Fruit fly (Drosophila melanogaster) whole organism: ENCODE measurements around the gene CG6693.

Source experiments
- CG8478 ChIP-seq: fragments of >200 bp; optimal IDR thresholded peaks from 2 replicates; lab custom pipeline; 2018; ENCODE audit warnings: inconsistent platforms
- EcR ChIP-seq, 2 experiments: fragments of >200 bp; optimal IDR thresholded peaks; 2 replicates each; lab custom pipeline; 2017; ENCODE audit warnings: missing biosample characterization in 2 of 2, missing genetic modification characterization in 2 of 2, missing genetic modification reagents in 2 of 2
- pan ChIP-seq: fragments of >200 bp; optimal IDR thresholded peaks from 2 replicates; lab custom pipeline; 2017
- psq ChIP-seq: fragments of >200 bp; optimal IDR thresholded peaks from 2 replicates; lab custom pipeline; 2017

dm6 chr3R:11245803-11246202 is 24.4 kb upstream of the CG6693 start:
- TF ChIP-seq psq (lab: Kevin White, UChicago) (no peak), EcR (GFP tag; optimal IDR thresholded peaks at IDR 0.05; lab: Kevin White, UChicago) (no peak), CG8478 (lab: Kevin White, UChicago) (no peak), pan (lab: Kevin White, UChicago) (no peak)
